Worm (Caenorhabditis elegans) whole organism, midembryonic: Measurements from ENCODE around the gene inx-1.
A peak's percentile ranks its signal among the peaks of the same experiment; 100 is the strongest.

Source experiments
- T22C8.4 ChIP-seq: fragments of 200-800 bp; sonication (Bioruptor generic); IDR thresholded peaks from 2 replicates; pipeline ENCODE4 v1.3.6; 2022; ENCODE audit warnings: missing genetic modification characterization, missing compliant biosample characterization
- cog-1 ChIP-seq: sonication (generic microtip); optimal IDR thresholded peaks from 2 replicates; lab custom pipeline; 2016; ENCODE audit warnings: missing genetic modification characterization, missing compliant biosample characterization
- flt-1 ChIP-seq: fragments of 200-800 bp; sonication (Bioruptor generic); IDR thresholded peaks from 2 replicates; pipeline ENCODE4 v1.3.6; 2022; ENCODE audit warnings: missing genetic modification characterization, missing compliant biosample characterization
- klf-2 ChIP-seq: fragments of 200-800 bp; sonication (Bioruptor generic); conservative IDR thresholded peaks from 2 replicates; pipeline ENCODE4 v1.3.6; 2022; ENCODE audit warnings: missing genetic modification reagents, missing genetic modification characterization, missing compliant biosample characterization
- med-1 ChIP-seq: sonication (generic microtip); optimal IDR thresholded peaks from 2 replicates; lab custom pipeline; 2017; ENCODE audit warnings: missing genetic modification characterization, mild to moderate bottlenecking, missing compliant biosample characterization, antibody characterized with exemption, missing genetic modification reagents; ENCODE audit not compliant: insufficient read depth
- ref-1 ChIP-seq: fragments of 200-800 bp; sonication (Bioruptor generic); conservative IDR thresholded peaks from 2 replicates; pipeline ENCODE4 v1.3.6; 2022; ENCODE audit warnings: missing genetic modification reagents, missing genetic modification characterization, missing compliant biosample characterization
- tab-1 ChIP-seq: fragments of 200-800 bp; sonication (Bioruptor generic); IDR thresholded peaks from 2 replicates; pipeline ENCODE4 v1.3.6; 2022; ENCODE audit warnings: missing genetic modification characterization, missing compliant biosample characterization
- ztf-23 ChIP-seq: fragments of 200-800 bp; sonication (Bioruptor generic); IDR thresholded peaks from 2 replicates; pipeline ENCODE4 v1.3.6; 2022; ENCODE audit warnings: missing genetic modification reagents, missing genetic modification characterization, missing compliant biosample characterization
- ztf-29 ChIP-seq: fragments of 200-800 bp; sonication (Bioruptor generic); IDR thresholded peaks from 2 replicates; pipeline ENCODE4 v1.3.6; 2022; ENCODE audit warnings: missing genetic modification reagents, missing genetic modification characterization, missing compliant biosample characterization

Gene inx-1

ce11 chrX:6915279-6915678 lies 40.9 kb downstream of the inx-1 start:
- TF ChIP-seq tab-1 (GFP tag; lab: Robert Waterston, UW) (no peak), med-1 (GFP tag; lab: Kevin White, UChicago) (no peak), ztf-29 (GFP tag; lab: Robert Waterston, UW) (no peak), ztf-23 (GFP tag; lab: Robert Waterston, UW) (no peak), ref-1 (GFP tag; lab: Robert Waterston, UW) (no peak), klf-2 (no peak), cog-1 (tag; lab: Kevin White, UChicago) (no peak), flt-1 (no peak)

- TF ChIP-seq klf-2 = no peak
- TF ChIP-seq T22C8.4 (GFP tag; lab: Robert Waterston, UW) = no peak
- no peak for TF ChIP-seq ztf-23 (GFP tag; lab: Robert Waterston, UW)
- no peak for TF ChIP-seq ref-1 (GFP tag; lab: Robert Waterston, UW)
These were observed 42.2 kb downstream of the inx-1 start, which contains the start of gene nhx-4 for ce11 chrX:6913989-6914388. Gene nhx-4, plus strand, starts transcription at chrX:6914289.

- no peak for TF ChIP-seq ref-1 (GFP tag; lab: Robert Waterston, UW)
- no peak for TF ChIP-seq tab-1 (GFP tag; lab: Robert Waterston, UW)
- TF ChIP-seq ztf-29 (GFP tag; lab: Robert Waterston, UW) = no peak
- TF ChIP-seq klf-2 = no peak
- TF ChIP-seq flt-1 = no peak
- no peak for TF ChIP-seq T22C8.4 (GFP tag; lab: Robert Waterston, UW)
- TF ChIP-seq ztf-23 (GFP tag; lab: Robert Waterston, UW) = no peak
- TF ChIP-seq cog-1 (tag; lab: Kevin White, UChicago) = no peak
- no peak for TF ChIP-seq med-1 (GFP tag; lab: Kevin White, UChicago)
These were observed 50.6 kb downstream of the inx-1 start for ce11 chrX:6905581-6905980.

ce11 chrX:6904064-6904771 lies 52.0 kb downstream of the inx-1 start, which contains the start of gene sid-5:
Gene sid-5, plus strand, starts transcription at chrX:6904721.
- TF ChIP-seq ref-1 (GFP tag; lab: Robert Waterston, UW) = no peak
- TF ChIP-seq tab-1 (GFP tag; lab: Robert Waterston, UW) = no peak
- no peak for TF ChIP-seq T22C8.4 (GFP tag; lab: Robert Waterston, UW)
- no peak for TF ChIP-seq klf-2
- TF ChIP-seq med-1 (GFP tag; lab: Kevin White, UChicago) = no peak
- no peak for TF ChIP-seq ztf-29 (GFP tag; lab: Robert Waterston, UW)
- no peak for TF ChIP-seq ztf-23 (GFP tag; lab: Robert Waterston, UW)
- no peak for TF ChIP-seq flt-1
- TF ChIP-seq cog-1 (tag; lab: Kevin White, UChicago) = no peak

- TF ChIP-seq klf-2 (peak; percentile 85), ref-1 (GFP tag; lab: Robert Waterston, UW) (peak; percentile 66; the same call in 1 of the 2 replicates), med-1 (GFP tag; lab: Kevin White, UChicago) (peak; percentile 19), ztf-29 (GFP tag; lab: Robert Waterston, UW) (no peak; the same call in 1 of the 2 replicates), ztf-23 (GFP tag; lab: Robert Waterston, UW) (peak; percentile 90), tab-1 (GFP tag; lab: Robert Waterston, UW) (peak; percentile 82), cog-1 (tag; lab: Kevin White, UChicago) (peak; percentile 49), T22C8.4 (GFP tag; lab: Robert Waterston, UW) (no peak; the same call in none of the 2 replicates), flt-1 (peak; percentile 90)
These were observed 53.2 kb downstream of the inx-1 start for ce11 chrX:6902958-6903357.

- TF ChIP-seq tab-1 (GFP tag; lab: Robert Waterston, UW) = no peak
- no peak for TF ChIP-seq klf-2
- no peak for TF ChIP-seq cog-1 (tag; lab: Kevin White, UChicago)
- TF ChIP-seq T22C8.4 (GFP tag; lab: Robert Waterston, UW) = no peak
- TF ChIP-seq ztf-29 (GFP tag; lab: Robert Waterston, UW) = no peak
- no peak for TF ChIP-seq flt-1
- TF ChIP-seq med-1 (GFP tag; lab: Kevin White, UChicago) = no peak
- TF ChIP-seq ztf-23 (GFP tag; lab: Robert Waterston, UW) = no peak
These were observed 55.1 kb downstream of the inx-1 start, which contains the start of gene pes-23 for ce11 chrX:6901078-6901477. Gene pes-23, plus strand, starts transcription at chrX:6901378.

ce11 chrX:6899848-6900247 lies 56.4 kb downstream of the inx-1 start, which contains the start of gene F14B8.4:
Gene F14B8.4, minus strand, starts transcription at chrX:6899948.
- TF ChIP-seq ref-1 (GFP tag; lab: Robert Waterston, UW) (no peak), tab-1 (GFP tag; lab: Robert Waterston, UW) (no peak), T22C8.4 (GFP tag; lab: Robert Waterston, UW) (no peak), flt-1 (no peak), cog-1 (tag; lab: Kevin White, UChicago) (no peak), ztf-23 (GFP tag; lab: Robert Waterston, UW) (no peak), med-1 (GFP tag; lab: Kevin White, UChicago) (no peak), klf-2 (no peak), ztf-29 (GFP tag; lab: Robert Waterston, UW) (no peak)

- TF ChIP-seq ref-1 (GFP tag; lab: Robert Waterston, UW) (no peak), cog-1 (tag; lab: Kevin White, UChicago) (no peak), ztf-23 (GFP tag; lab: Robert Waterston, UW) (no peak), T22C8.4 (GFP tag; lab: Robert Waterston, UW) (no peak), tab-1 (GFP tag; lab: Robert Waterston, UW) (no peak), med-1 (GFP tag; lab: Kevin White, UChicago) (no peak), ztf-29 (GFP tag; lab: Robert Waterston, UW) (no peak), flt-1 (no peak), klf-2 (no peak)
These were observed 62.1 kb downstream of the inx-1 start for ce11 chrX:6894104-6894503.
